Worm (Caenorhabditis elegans): Measurements from ENCODE around the gene sre-26.

- TF ChIP-seq him-1 (tag; optimal IDR thresholded peaks at IDR 0.05) (no peak), dao-5 (tag; optimal IDR thresholded peaks at IDR 0.05) (no peak)
Measured at ce11 chrII:12429743-12430142, 9.4 kb upstream of the sre-26 start, which contains the start of gene Y57A10C.8.

All from whole organism, L4/young adult.